ENCODE assay signal across 2 worm cellular contexts in the genomic region with DNA sequence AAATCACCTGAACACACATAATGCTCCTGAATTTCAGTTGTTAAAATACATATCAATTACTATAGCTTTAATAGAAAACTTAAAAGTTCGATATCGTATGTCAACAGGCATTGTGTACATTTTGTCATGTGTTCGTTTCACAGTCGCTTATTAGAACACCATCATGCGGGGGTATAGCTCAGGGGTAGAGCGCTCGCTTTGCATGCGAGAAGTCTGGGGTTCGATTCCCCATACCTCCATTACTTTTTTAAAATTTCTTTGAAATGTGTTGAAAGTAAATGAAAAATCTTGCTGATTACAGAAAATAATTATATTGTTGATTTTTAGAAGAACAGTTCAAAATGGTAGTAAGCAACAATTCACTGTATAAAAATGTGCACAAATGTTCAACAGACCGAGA.
TF ChIP-seq lines count a peak whose summit lies in the region.

No protein-coding gene starts in this region.

TF ChIP-seq in whole organism, L4 larva, 104 proteins besides CTCF, POLR2A, EP300 and RAD21 (continued from another document and continues in another):
- no peak for TF ChIP-seq zip-11 (GFP tag; IDR thresholded peaks at IDR 0.05; lab: Robert Waterston, UW)
- peak; percentile 20 for TF ChIP-seq ceh-32 (tag; optimal IDR thresholded peaks at IDR 0.05; lab: Kevin White, UChicago; ENCODE audit: poor library complexity)
- peak; percentile 18 for TF ChIP-seq mxl-3 (GFP tag; optimal IDR thresholded peaks at IDR 0.05; lab: Kevin White, UChicago)
- TF ChIP-seq ces-1 (GFP tag; optimal IDR thresholded peaks at IDR 0.05; lab: Kevin White, UChicago), result no peak
- 0 out of 2 replicates have a peak, but pooled peaks have one; percentile 76 for TF ChIP-seq F44E2.7 (GFP tag; IDR thresholded peaks at IDR 0.05; lab: Robert Waterston, UW)
- TF ChIP-seq ZK546.5 (tag; optimal IDR thresholded peaks at IDR 0.05; lab: Kevin White, UChicago), result no peak
- no peak for TF ChIP-seq nhr-76 (tag; optimal IDR thresholded peaks at IDR 0.05; lab: Kevin White, UChicago)
- peak; percentile 46 for TF ChIP-seq spr-1 (tag; optimal IDR thresholded peaks at IDR 0.05; lab: Kevin White, UChicago)
- 0 out of 2 replicates have a peak, but pooled peaks have one; percentile 44 for TF ChIP-seq ceh-20 (GFP tag; IDR thresholded peaks at IDR 0.05; lab: Robert Waterston, UW)
- TF ChIP-seq lsy-2 (tag; optimal IDR thresholded peaks at IDR 0.05; lab: Kevin White, UChicago), result no peak
- TF ChIP-seq madf-5 (GFP tag; IDR thresholded peaks at IDR 0.05; lab: Robert Waterston, UW), result peak; percentile 49 to 60; a peak in 1 of 4 replicates
- TF ChIP-seq F10B5.3 (tag; optimal IDR thresholded peaks at IDR 0.05; lab: Kevin White, UChicago), result no peak
- peak; percentile 53 for TF ChIP-seq Y48G9A.11 (GFP tag; IDR thresholded peaks at IDR 0.05; lab: Robert Waterston, UW)
- TF ChIP-seq F26F4.8 (GFP tag; conservative IDR thresholded peaks at IDR 0.05; lab: Robert Waterston, UW), result peak; percentile 87
- no peak for TF ChIP-seq egl-27 (tag; optimal IDR thresholded peaks at IDR 0.05; lab: Kevin White, UChicago)
- TF ChIP-seq mep-1 (tag; optimal IDR thresholded peaks at IDR 0.05; lab: Kevin White, UChicago), result no peak
- 0 out of 2 replicates have a peak, but pooled peaks have one; percentile 34 for TF ChIP-seq ceh-44 (GFP tag; IDR thresholded peaks at IDR 0.05; lab: Robert Waterston, UW)
- TF ChIP-seq lin-38 (GFP tag; IDR thresholded peaks at IDR 0.05; lab: Robert Waterston, UW), result no peak
- TF ChIP-seq duxl-1 (tag; optimal IDR thresholded peaks at IDR 0.05; lab: Kevin White, UChicago; ENCODE audit: poor library complexity), result peak; percentile 56
- 0 out of 2 replicates have a peak, but pooled peaks have one; percentile 8 for TF ChIP-seq saeg-2 (GFP tag; IDR thresholded peaks at IDR 0.05; lab: Robert Waterston, UW)
- no peak for TF ChIP-seq tag-97 (GFP tag; IDR thresholded peaks at IDR 0.05; lab: Robert Waterston, UW)
- peak; percentile 25; the same call in 1 of the 2 replicates for TF ChIP-seq hmg-1.1 (GFP tag; IDR thresholded peaks at IDR 0.05; lab: Robert Waterston, UW)
- no peak for TF ChIP-seq F37D6.2 (tag; optimal IDR thresholded peaks at IDR 0.05; lab: Kevin White, UChicago)
- TF ChIP-seq rbr-2 (tag; optimal IDR thresholded peaks at IDR 0.05; lab: Kevin White, UChicago), result peak; percentile 48
- TF ChIP-seq cey-2 (tag; optimal IDR thresholded peaks at IDR 0.05; lab: Kevin White, UChicago; ENCODE audit: borderline replicate concordance, insufficient read depth), result no peak
- peak; percentile 32 for TF ChIP-seq hlh-11 (tag; optimal IDR thresholded peaks at IDR 0.05; lab: Kevin White, UChicago)
- TF ChIP-seq R02D3.7 (tag; optimal IDR thresholded peaks at IDR 0.05; lab: Kevin White, UChicago), result no peak
- TF ChIP-seq nhr-10 (tag; optimal IDR thresholded peaks at IDR 0.05; lab: Kevin White, UChicago), result no peak
- TF ChIP-seq lir-3 (tag; optimal IDR thresholded peaks at IDR 0.05; lab: Kevin White, UChicago), result peak; percentile 32
- TF ChIP-seq nhr-111 (GFP tag; optimal IDR thresholded peaks at IDR 0.05; lab: Kevin White, UChicago), result no peak
- no peak for TF ChIP-seq ceh-28 (tag; optimal IDR thresholded peaks at IDR 0.05; lab: Kevin White, UChicago)
- peak; percentile 77; the same call in 1 of the 2 replicates for TF ChIP-seq D1046.2 (GFP tag; IDR thresholded peaks at IDR 0.05; lab: Robert Waterston, UW)
- TF ChIP-seq nhr-102 (tag; optimal IDR thresholded peaks at IDR 0.05; lab: Kevin White, UChicago), result peak; percentile 72
- no peak for TF ChIP-seq pqm-1 (tag; optimal IDR thresholded peaks at IDR 0.05; lab: Kevin White, UChicago)
- TF ChIP-seq zip-2 (tag; optimal IDR thresholded peaks at IDR 0.05; lab: Kevin White, UChicago), result peak; percentile 67
- TF ChIP-seq skn-1 (tag; optimal IDR thresholded peaks at IDR 0.05; lab: Kevin White, UChicago), result no peak
- peak; percentile 65 for TF ChIP-seq nhr-48 (tag; optimal IDR thresholded peaks at IDR 0.05; lab: Kevin White, UChicago)
- TF ChIP-seq mdl-1 (tag; optimal IDR thresholded peaks at IDR 0.05; lab: Kevin White, UChicago), result peak in 1 of 2 experiments; percentile 17
- peak; percentile 54 for TF ChIP-seq dmd-6 (GFP tag; IDR thresholded peaks at IDR 0.05; lab: Robert Waterston, UW)
- TF ChIP-seq nhr-11 (tag; optimal IDR thresholded peaks at IDR 0.05; lab: Kevin White, UChicago), result no peak
- no peak for TF ChIP-seq ceh-82 (tag; optimal IDR thresholded peaks at IDR 0.05; lab: Kevin White, UChicago)
- no peak for TF ChIP-seq lin-15B (tag; optimal IDR thresholded peaks at IDR 0.05; lab: Kevin White, UChicago)
- peak; percentile 69 for TF ChIP-seq T26A8.4 (GFP tag; IDR thresholded peaks at IDR 0.05; lab: Robert Waterston, UW)
- TF ChIP-seq dmd-9 (GFP tag; IDR thresholded peaks at IDR 0.05; lab: Robert Waterston, UW), result no peak
- peak; percentile 50 for TF ChIP-seq T20F7.1 (GFP tag; optimal IDR thresholded peaks at IDR 0.05; lab: Kevin White, UChicago)
- TF ChIP-seq nhr-28 (tag; optimal IDR thresholded peaks at IDR 0.05; lab: Kevin White, UChicago), result peak; percentile 6
- no peak for TF ChIP-seq unc-130 (GFP tag; optimal IDR thresholded peaks at IDR 0.05; lab: Kevin White, UChicago)
- TF ChIP-seq zfp-3 (GFP tag; conservative IDR thresholded peaks at IDR 0.05; lab: Robert Waterston, UW), result no peak
- TF ChIP-seq spr-3 (GFP tag; optimal IDR thresholded peaks at IDR 0.05; lab: Kevin White, UChicago), result no peak
- TF ChIP-seq daf-16 (GFP tag; optimal IDR thresholded peaks at IDR 0.05; lab: Kevin White, UChicago), result peak; percentile 30 to 87
- peak; percentile 70 for TF ChIP-seq daf-16 (tag; optimal IDR thresholded peaks at IDR 0.05; lab: Kevin White, UChicago)
- TF ChIP-seq nhr-25 (tag; optimal IDR thresholded peaks at IDR 0.05; lab: Kevin White, UChicago; ENCODE audit: borderline replicate concordance, insufficient read depth), result peak; percentile 67
- no peak for TF ChIP-seq ceh-62 (tag; optimal IDR thresholded peaks at IDR 0.05; lab: Kevin White, UChicago)
- TF ChIP-seq daf-12 (tag; optimal IDR thresholded peaks at IDR 0.05; lab: Kevin White, UChicago), result no peak
- no peak for TF ChIP-seq nhr-237 (tag; optimal IDR thresholded peaks at IDR 0.05; lab: Kevin White, UChicago)
- peak; percentile 81 for TF ChIP-seq aha-1 (tag; lab: Kevin White, UChicago)
- no peak for TF ChIP-seq daf-8 (GFP tag; IDR thresholded peaks at IDR 0.05; lab: Robert Waterston, UW)
- TF ChIP-seq zfp-2 (tag; optimal IDR thresholded peaks at IDR 0.05; lab: Kevin White, UChicago), result no peak
- no peak for TF ChIP-seq fkh-10 (GFP tag; optimal IDR thresholded peaks at IDR 0.05; lab: Kevin White, UChicago)
- TF ChIP-seq dve-1 (tag; optimal IDR thresholded peaks at IDR 0.05; lab: Kevin White, UChicago; ENCODE audit: insufficient read depth), result peak; percentile 53
- TF ChIP-seq pha-4 (GFP tag; IDR thresholded peaks at IDR 0.05; lab: Robert Waterston, UW), result peak; percentile 92
- TF ChIP-seq pha-4 (tag; optimal IDR thresholded peaks at IDR 0.05; lab: Kevin White, UChicago), result no peak
- TF ChIP-seq snpc-4 (tag; optimal IDR thresholded peaks at IDR 0.05; lab: Kevin White, UChicago), result no peak

TF ChIP-seq in whole organism, young adult, 124 proteins besides CTCF, POLR2A, EP300 and RAD21 (continued from another document):
- TF ChIP-seq let-526 (GFP tag; IDR thresholded peaks at IDR 0.05; lab: Robert Waterston, UW), result 0 out of 2 replicates have a peak, but pooled peaks have one; percentile 22
- TF ChIP-seq bed-2 (GFP tag; IDR thresholded peaks at IDR 0.05; lab: Robert Waterston, UW), result no peak
- no peak for TF ChIP-seq dpff-1 (tag; optimal IDR thresholded peaks at IDR 0.05; lab: Kevin White, UChicago)
- TF ChIP-seq sptf-2 (GFP tag; optimal IDR thresholded peaks at IDR 0.05; lab: Kevin White, UChicago), result peak; percentile 75
- TF ChIP-seq hsf-1 (GFP tag; IDR thresholded peaks at IDR 0.05; lab: Robert Waterston, UW), result 0 out of 2 replicates have a peak, but pooled peaks have one; percentile 50
- peak; percentile 14 for TF ChIP-seq ztf-26 (tag; optimal IDR thresholded peaks at IDR 0.05; lab: Kevin White, UChicago)
- no peak for TF ChIP-seq ceh-58 (GFP tag; IDR thresholded peaks at IDR 0.05; lab: Robert Waterston, UW)
- TF ChIP-seq nhr-80 (tag; optimal IDR thresholded peaks at IDR 0.05; lab: Kevin White, UChicago), result peak; percentile 32
- TF ChIP-seq ztf-28 (GFP tag; IDR thresholded peaks at IDR 0.05; lab: Robert Waterston, UW), result 0 out of 2 replicates have a peak, but pooled peaks have one; percentile 63
- no peak for TF ChIP-seq F33H1.4 (GFP tag; IDR thresholded peaks at IDR 0.05; lab: Robert Waterston, UW)
- TF ChIP-seq tbx-9 (tag; optimal IDR thresholded peaks at IDR 0.05; lab: Kevin White, UChicago; ENCODE audit: borderline replicate concordance), result no peak
- TF ChIP-seq ceh-91 (GFP tag; IDR thresholded peaks at IDR 0.05; lab: Robert Waterston, UW), result no peak
- peak; percentile 80 for TF ChIP-seq ekl-4 (GFP tag; IDR thresholded peaks at IDR 0.05; lab: Robert Waterston, UW)
- TF ChIP-seq attf-6 (GFP tag; IDR thresholded peaks at IDR 0.05; lab: Robert Waterston, UW), result peak; percentile 60; the same call in 1 of the 2 replicates
- peak; percentile 69 for TF ChIP-seq ztf-18 (tag; optimal IDR thresholded peaks at IDR 0.05; lab: Kevin White, UChicago)
- TF ChIP-seq K11D2.4 (GFP tag; IDR thresholded peaks at IDR 0.05; lab: Robert Waterston, UW), result no peak
- TF ChIP-seq rec-8 (tag; optimal IDR thresholded peaks at IDR 0.05; lab: Kevin White, UChicago), result peak; percentile 61 to 72
- TF ChIP-seq repo-1 (tag; optimal IDR thresholded peaks at IDR 0.05; lab: Kevin White, UChicago), result no peak
- peak; percentile 63 for TF ChIP-seq hmg-1.2 (GFP tag; IDR thresholded peaks at IDR 0.05; lab: Robert Waterston, UW)
- TF ChIP-seq snpc-3.4 (tag; optimal IDR thresholded peaks at IDR 0.05; lab: Kevin White, UChicago), result peak; percentile 82
- no peak for TF ChIP-seq Y53F4B.3 (GFP tag; IDR thresholded peaks at IDR 0.05; lab: Robert Waterston, UW)
- peak; percentile 76 for TF ChIP-seq pbrm-1 (GFP tag; IDR thresholded peaks at IDR 0.05; lab: Robert Waterston, UW)
- no peak for TF ChIP-seq ama-1 (optimal IDR thresholded peaks at IDR 0.05; lab: Kevin White, UChicago)
- peak; percentile 67 to 84 for TF ChIP-seq ama-1 (GFP tag; optimal IDR thresholded peaks at IDR 0.05; lab: Kevin White, UChicago)
- peak; percentile 58 for TF ChIP-seq madf-6 (GFP tag; IDR thresholded peaks at IDR 0.05; lab: Robert Waterston, UW)
- peak; percentile 27 for TF ChIP-seq F49E8.2 (tag; optimal IDR thresholded peaks at IDR 0.05; lab: Kevin White, UChicago; ENCODE audit: insufficient read depth)
- no peak for TF ChIP-seq nfya-1 (tag; optimal IDR thresholded peaks at IDR 0.05; lab: Kevin White, UChicago; ENCODE audit: borderline replicate concordance, insufficient read depth)
- TF ChIP-seq ceh-100 (GFP tag; IDR thresholded peaks at IDR 0.05; lab: Robert Waterston, UW), result peak; percentile 48
- peak; percentile 92 for TF ChIP-seq tbp1 (GFP tag; optimal IDR thresholded peaks at IDR 0.05; lab: Kevin White, UChicago)
- no peak for TF ChIP-seq nhr-120 (GFP tag; IDR thresholded peaks at IDR 0.05; lab: Robert Waterston, UW)
- TF ChIP-seq egrh-3 (GFP tag; IDR thresholded peaks at IDR 0.05; lab: Robert Waterston, UW), result no peak
- no peak for TF ChIP-seq ztf-3 (GFP tag; optimal IDR thresholded peaks at IDR 0.05; lab: Kevin White, UChicago)
- TF ChIP-seq B0035.1 (tag; optimal IDR thresholded peaks at IDR 0.05; lab: Kevin White, UChicago), result peak; percentile 37
- TF ChIP-seq ceh-79 (tag; optimal IDR thresholded peaks at IDR 0.05; lab: Kevin White, UChicago), result no peak
- no peak for TF ChIP-seq F39B2.1 (GFP tag; IDR thresholded peaks at IDR 0.05; lab: Robert Waterston, UW)
- peak; percentile 19 for TF ChIP-seq zim-3 (tag; optimal IDR thresholded peaks at IDR 0.05; lab: Kevin White, UChicago)
- TF ChIP-seq fkh-3 (tag; optimal IDR thresholded peaks at IDR 0.05; lab: Kevin White, UChicago), result peak; percentile 66
- TF ChIP-seq Y67H2A.10 (GFP tag; conservative IDR thresholded peaks at IDR 0.05; lab: Robert Waterston, UW), result 0 out of 2 replicates have a peak, but pooled peaks have one; percentile 16
- no peak for TF ChIP-seq aptf-2 (GFP tag; conservative IDR thresholded peaks at IDR 0.05; lab: Robert Waterston, UW)
- TF ChIP-seq hlh-12 (tag; optimal IDR thresholded peaks at IDR 0.05; lab: Kevin White, UChicago), result peak; percentile 64
- TF ChIP-seq Y53G8AR.9 (GFP tag; conservative IDR thresholded peaks at IDR 0.05; lab: Robert Waterston, UW), result no peak
- TF ChIP-seq F22D6.2 (tag; optimal IDR thresholded peaks at IDR 0.05; lab: Kevin White, UChicago), result no peak
- peak; percentile 45 for TF ChIP-seq athp-1 (tag; optimal IDR thresholded peaks at IDR 0.05; lab: Kevin White, UChicago)
- peak; percentile 85 for TF ChIP-seq snpc-4 (GFP tag; optimal IDR thresholded peaks at IDR 0.05; lab: Kevin White, UChicago)
- TF ChIP-seq snpc-4 (tag; optimal IDR thresholded peaks at IDR 0.05; lab: Kevin White, UChicago), result peak in 2 of 4 experiments; percentile 35 to 83
- TF ChIP-seq hmg-20 (GFP tag; IDR thresholded peaks at IDR 0.05; lab: Robert Waterston, UW), result 0 out of 2 replicates have a peak, but pooled peaks have one; percentile 57
- no peak for TF ChIP-seq cebp-1 (GFP tag; IDR thresholded peaks at IDR 0.05; lab: Robert Waterston, UW)
- no peak for TF ChIP-seq cebp-1 (tag; optimal IDR thresholded peaks at IDR 0.05; lab: Kevin White, UChicago)
- no peak for TF ChIP-seq zfh-2 (GFP tag; conservative IDR thresholded peaks at IDR 0.05; lab: Robert Waterston, UW)
- no peak for TF ChIP-seq hlh-26 (GFP tag; conservative IDR thresholded peaks at IDR 0.05; lab: Robert Waterston, UW)
- TF ChIP-seq F52B5.7 (tag; optimal IDR thresholded peaks at IDR 0.05; lab: Kevin White, UChicago), result peak; percentile 69
- no peak for TF ChIP-seq nfya-2 (GFP tag; IDR thresholded peaks at IDR 0.05; lab: Robert Waterston, UW)
- no peak for TF ChIP-seq lin-40 (tag; optimal IDR thresholded peaks at IDR 0.05; lab: Kevin White, UChicago)
- TF ChIP-seq attf-5 (GFP tag; optimal IDR thresholded peaks at IDR 0.05; lab: Kevin White, UChicago), result peak; percentile 56
- peak; percentile 97 for TF ChIP-seq rpc-1 (optimal IDR thresholded peaks at IDR 0.05; lab: Kevin White, UChicago)
- TF ChIP-seq rpc-1 (tag; optimal IDR thresholded peaks at IDR 0.05; lab: Kevin White, UChicago), result peak; percentile 100
- peak; percentile 82 for TF ChIP-seq B0261.1 (tag; optimal IDR thresholded peaks at IDR 0.05; lab: Kevin White, UChicago)
- TF ChIP-seq nhr-27 (tag; optimal IDR thresholded peaks at IDR 0.05; lab: Kevin White, UChicago), result peak; percentile 16
